Fruit fly (Drosophila melanogaster): ENCODE measurements around the gene CG9588.

CG9588 gene

dm6 chr3R:13645874-13646370, 30.6 kb downstream of the CG9588 start, which contains the start of gene sqd (continued):
- TF ChIP-seq CG6791 (GFP tag; IDR thresholded peaks at IDR 0.05; ENCODE audit: partially characterized antibody) (0 out of 3 replicates have a peak, but pooled peaks have one; percentile 34), CG13123 (GFP tag; optimal IDR thresholded peaks at IDR 0.05) (no peak), ssp (GFP tag; IDR thresholded peaks at IDR 0.05) (peak; percentile 85), CG14860 (GFP tag; IDR thresholded peaks at IDR 0.05; ENCODE audit: partially characterized antibody) (no peak), CG6689 (GFP tag; IDR thresholded peaks at IDR 0.05) (peak; percentile 39), CG12391 (tag; optimal IDR thresholded peaks at IDR 0.05) (peak; percentile 29), esg (GFP tag; conservative IDR thresholded peaks at IDR 0.05) (no peak), CG4707 (GFP tag; optimal IDR thresholded peaks at IDR 0.05) (peak; percentile 8), dmrt99B (tag; optimal IDR thresholded peaks at IDR 0.05) (peak; percentile 49), salm (tag; optimal IDR thresholded peaks at IDR 0.05) (peak; percentile 12), CG1529 (GFP tag; optimal IDR thresholded peaks at IDR 0.05) (peak; percentile 13), pros (GFP tag; optimal IDR thresholded peaks at IDR 0.05) (no peak), CG17568 (GFP tag; optimal IDR thresholded peaks at IDR 0.05) (peak; percentile 29), crc (GFP tag; optimal IDR thresholded peaks at IDR 0.05) (no peak), CG4617 (GFP tag; optimal IDR thresholded peaks at IDR 0.05; ENCODE audit: borderline replicate concordance) (peak; percentile 72), bcd (GFP tag; optimal IDR thresholded peaks at IDR 0.05) (peak; percentile 53), Hr78 (GFP tag; optimal IDR thresholded peaks at IDR 0.05) (no peak), ac (GFP tag; optimal IDR thresholded peaks at IDR 0.05) (no peak), mam (GFP tag; optimal IDR thresholded peaks at IDR 0.05) (peak; percentile 45), B-H2 (GFP tag; optimal IDR thresholded peaks at IDR 0.05) (peak; percentile 51), Hey (tag; optimal IDR thresholded peaks at IDR 0.05) (peak; percentile 46), Hr51 (GFP tag; optimal IDR thresholded peaks at IDR 0.05) (peak in 1 of 2 experiments; percentile 27), lbe (GFP tag; optimal IDR thresholded peaks at IDR 0.05) (no peak), Myb (GFP tag; optimal IDR thresholded peaks at IDR 0.05) (peak; percentile 39), sob (GFP tag; IDR thresholded peaks at IDR 0.05) (0 out of 2 replicates have a peak, but pooled peaks have one; percentile 28), CG2120 (GFP tag; optimal IDR thresholded peaks at IDR 0.05) (peak; percentile 37), hkb (optimal IDR thresholded peaks at IDR 0.05) (no peak), hkb (GFP tag; IDR thresholded peaks at IDR 0.05) (peak; percentile 38; the same call in 1 of the 2 replicates), CG8388 (GFP tag; optimal IDR thresholded peaks at IDR 0.05) (peak; percentile 43), Pdp1 (GFP tag; optimal IDR thresholded peaks at IDR 0.05) (peak in 1 of 2 experiments; percentile 48), wdn (GFP tag; IDR thresholded peaks at IDR 0.05) (no peak), Dek (tag; optimal IDR thresholded peaks at IDR 0.05) (no peak), sim (GFP tag; IDR thresholded peaks at IDR 0.05) (0 out of 2 replicates have a peak, but pooled peaks have one; percentile 34), ATbp (GFP tag; optimal IDR thresholded peaks at IDR 0.05) (no peak), CG31388 (GFP tag; optimal IDR thresholded peaks at IDR 0.05) (no peak), Dip3 (GFP tag; optimal IDR thresholded peaks at IDR 0.05) (peak; percentile 40), Fer2 (tag; optimal IDR thresholded peaks at IDR 0.05) (peak; percentile 43), hth (optimal IDR thresholded peaks at IDR 0.05) (no peak), CG13296 (GFP tag; optimal IDR thresholded peaks at IDR 0.05) (peak; percentile 47), HLH54F (GFP tag; optimal IDR thresholded peaks at IDR 0.05) (peak; percentile 32), row (GFP tag; IDR thresholded peaks at IDR 0.05) (peak; percentile 75), CG18262 (tag; optimal IDR thresholded peaks at IDR 0.05) (no peak), CG6654 (GFP tag; optimal IDR thresholded peaks at IDR 0.05) (peak; percentile 26), phol (tag; optimal IDR thresholded peaks at IDR 0.05) (peak; percentile 78), mld (GFP tag; IDR thresholded peaks at IDR 0.05; ENCODE audit: partially characterized antibody) (no peak), br (optimal IDR thresholded peaks at IDR 0.05) (no peak), twi (tag; optimal IDR thresholded peaks at IDR 0.05) (no peak), grau (tag; optimal IDR thresholded peaks at IDR 0.05) (peak; percentile 31), CG7786 (GFP tag; optimal IDR thresholded peaks at IDR 0.05) (peak; percentile 23), CG31224 (GFP tag; IDR thresholded peaks at IDR 0.05) (no peak)
